Worm (Caenorhabditis elegans) whole organism, L3 larva: ENCODE results near the gene F26A1.3.

ENCODE experiments used
- ama-1 ChIP-seq: fragments of 150-350 bp; optimal IDR thresholded peaks from 2 replicates; lab custom pipeline; 2018
- ceh-16 ChIP-seq: sonication (generic microtip); optimal IDR thresholded peaks from 2 replicates; lab custom pipeline; 2017; ENCODE audit warnings: missing biosample characterization, missing genetic modification characterization
- ceh-28 ChIP-seq: fragments of 150-350 bp; optimal IDR thresholded peaks from 2 replicates; lab custom pipeline; 2014; ENCODE audit warnings: missing biosample characterization, missing genetic modification reagents, missing genetic modification characterization
- ceh-9 ChIP-seq: sonication (generic microtip); optimal IDR thresholded peaks from 2 replicates; lab custom pipeline; 2018; ENCODE audit warnings: missing biosample characterization, missing genetic modification characterization
- daf-12 ChIP-seq: fragments of 150-350 bp; optimal IDR thresholded peaks from 2 replicates; lab custom pipeline; 2014; ENCODE audit warnings: missing biosample characterization, missing genetic modification reagents, missing genetic modification characterization
- egl-27 ChIP-seq: sonication (generic microtip); optimal IDR thresholded peaks from 4 replicates; lab custom pipeline; 2017; ENCODE audit warnings: missing biosample characterization, missing genetic modification reagents, missing genetic modification characterization
- egl-5 ChIP-seq: fragments of 150-350 bp; optimal IDR thresholded peaks from 2 replicates; lab custom pipeline; 2017; ENCODE audit warnings: missing biosample characterization, missing genetic modification reagents, missing genetic modification characterization, inconsistent platforms
- elt-1 ChIP-seq: fragments of 150-350 bp; optimal IDR thresholded peaks from 2 replicates; lab custom pipeline; 2014; ENCODE audit warnings: missing biosample characterization, missing genetic modification characterization
- elt-2 ChIP-seq: sonication (generic microtip); optimal IDR thresholded peaks from 2 replicates; lab custom pipeline; 2016; ENCODE audit warnings: missing genetic modification reagents, mild to moderate bottlenecking, missing genetic modification characterization, missing compliant biosample characterization
- elt-3 ChIP-seq, 3 experiments: fragments of 150-350 bp in 1 of 3; sonication (generic microtip) in 2 of 3; optimal IDR thresholded peaks; 2 replicates in 2 of 3; 4 replicates in 1 of 3; lab custom pipeline; 2014 to 2017; ENCODE audit warnings: missing biosample characterization in 3 of 3, missing genetic modification characterization in 3 of 3
- eor-1 ChIP-seq, 2 experiments: fragments of 150-350 bp; optimal IDR thresholded peaks; 2 replicates each; lab custom pipeline; 2014 to 2018; ENCODE audit warnings: missing biosample characterization in 2 of 2, missing genetic modification characterization in 2 of 2
- fkh-10 ChIP-seq: sonication (generic microtip); optimal IDR thresholded peaks from 2 replicates; lab custom pipeline; 2017; ENCODE audit warnings: missing biosample characterization, missing genetic modification reagents, missing genetic modification characterization
- fkh-2 ChIP-seq: fragments of 150-350 bp; optimal IDR thresholded peaks from 2 replicates; lab custom pipeline; 2014; ENCODE audit warnings: missing biosample characterization, missing genetic modification reagents, missing genetic modification characterization
- fos-1 ChIP-seq: fragments of 150-350 bp; optimal IDR thresholded peaks from 2 replicates; lab custom pipeline; 2014; ENCODE audit warnings: missing biosample characterization, missing genetic modification characterization
- hmg-11 ChIP-seq: sonication (generic microtip); optimal IDR thresholded peaks from 2 replicates; lab custom pipeline; 2016; ENCODE audit warnings: missing genetic modification characterization, missing compliant biosample characterization
- jun-1 ChIP-seq: fragments of 150-350 bp; optimal IDR thresholded peaks from 2 replicates; lab custom pipeline; 2014; ENCODE audit warnings: missing biosample characterization, missing genetic modification reagents, missing genetic modification characterization
- lin-15B ChIP-seq: fragments of 150-350 bp; optimal IDR thresholded peaks from 2 replicates; lab custom pipeline; 2014; ENCODE audit warnings: missing biosample characterization, missing genetic modification characterization
- lin-39 ChIP-seq: fragments of 150-350 bp; optimal IDR thresholded peaks from 2 replicates; lab custom pipeline; 2018; ENCODE audit warnings: missing biosample characterization, missing genetic modification reagents, missing genetic modification characterization
- lsy-12 ChIP-seq: sonication (generic microtip); optimal IDR thresholded peaks from 2 replicates; lab custom pipeline; 2016; ENCODE audit warnings: mild to moderate bottlenecking, missing genetic modification characterization, missing compliant biosample characterization
- mdl-1 ChIP-seq: fragments of 150-350 bp; optimal IDR thresholded peaks from 2 replicates; lab custom pipeline; 2014; ENCODE audit warnings: missing biosample characterization, missing genetic modification characterization
- mml-1 ChIP-seq: fragments of 150-350 bp; sonication (generic microtip); optimal IDR thresholded peaks from 3 replicates; lab custom pipeline; 2014; ENCODE audit warnings: missing biosample characterization, missing genetic modification characterization
- nfya-1 ChIP-seq: sonication (generic microtip); optimal IDR thresholded peaks from 2 replicates; lab custom pipeline; 2017; ENCODE audit warnings: missing genetic modification characterization, mild to moderate bottlenecking, missing compliant biosample characterization, antibody characterized with exemption, moderate library complexity; ENCODE audit not compliant: insufficient read depth
- nhr-11 ChIP-seq: fragments of 150-350 bp; optimal IDR thresholded peaks from 2 replicates; lab custom pipeline; 2014; ENCODE audit warnings: missing biosample characterization, missing genetic modification characterization
- nhr-23 ChIP-seq: fragments of 150-350 bp; optimal IDR thresholded peaks from 2 replicates; lab custom pipeline; 2014; ENCODE audit warnings: missing biosample characterization, missing genetic modification reagents, missing genetic modification characterization
- nhr-25 ChIP-seq: sonication (generic microtip); optimal IDR thresholded peaks from 2 replicates; lab custom pipeline; 2017; ENCODE audit warnings: missing biosample characterization, missing genetic modification characterization
- nhr-28 ChIP-seq: fragments of 150-350 bp; optimal IDR thresholded peaks from 2 replicates; lab custom pipeline; 2014; ENCODE audit warnings: missing biosample characterization, missing genetic modification characterization
- nhr-43 ChIP-seq: sonication (generic microtip); optimal IDR thresholded peaks from 2 replicates; lab custom pipeline; 2016; ENCODE audit warnings: mild to moderate bottlenecking, missing genetic modification characterization, missing compliant biosample characterization; ENCODE audit not compliant: poor library complexity, severe bottlenecking
- nhr-77 ChIP-seq: fragments of 150-350 bp; optimal IDR thresholded peaks from 2 replicates; lab custom pipeline; 2014; ENCODE audit warnings: missing biosample characterization, missing genetic modification characterization
- pha-4 ChIP-seq: fragments of 150-350 bp; optimal IDR thresholded peaks from 2 replicates; lab custom pipeline; 2014; ENCODE audit warnings: missing biosample characterization, missing genetic modification reagents, missing genetic modification characterization
- unc-39 ChIP-seq: sonication (generic microtip); optimal IDR thresholded peaks from 4 replicates; lab custom pipeline; 2017; ENCODE audit warnings: missing biosample characterization, missing genetic modification characterization
- unc-62 ChIP-seq: fragments of 150-350 bp; sonication (generic microtip); optimal IDR thresholded peaks from 4 replicates; lab custom pipeline; 2014; ENCODE audit warnings: missing biosample characterization, missing genetic modification reagents, missing genetic modification characterization
- ztf-11 ChIP-seq: fragments of 150-350 bp; optimal IDR thresholded peaks from 2 replicates; lab custom pipeline; 2014; ENCODE audit warnings: missing biosample characterization, missing genetic modification characterization
- ztf-4 ChIP-seq: fragments of 150-350 bp; optimal IDR thresholded peaks from 2 replicates; lab custom pipeline; 2014; ENCODE audit warnings: missing biosample characterization, missing genetic modification characterization

Gene F26A1.3

ce11 chrIII:4796536-4796935 lies 30.2 kb upstream of the F26A1.3 start, which contains the start of gene tag-325:
tag-325 (plus strand) TSS chrIII:4796836.
- TF ChIP-seq elt-2 (tag; lab: Kevin White, UChicago) = peak; percentile 21
- TF ChIP-seq fkh-10 (GFP tag; lab: Kevin White, UChicago) = no peak

DNA sequence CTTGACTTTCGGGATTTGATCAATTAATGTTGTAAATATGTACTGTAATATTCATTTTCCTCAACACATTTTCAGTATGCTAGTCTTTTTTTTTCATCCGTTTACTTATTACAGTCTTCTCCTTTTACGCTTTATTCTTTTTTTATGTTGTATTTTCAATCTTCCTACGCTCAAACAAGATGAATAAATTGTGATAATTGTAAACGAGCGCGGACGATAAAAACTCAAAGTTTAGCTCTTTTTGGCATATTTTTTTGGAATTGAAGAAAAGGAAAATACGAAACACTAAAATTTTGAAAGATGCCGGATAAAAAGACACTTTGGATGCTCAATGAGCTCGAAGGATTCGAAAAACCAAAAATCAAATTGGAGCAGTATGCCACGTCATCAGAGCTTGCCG lies 24.0 kb upstream of the F26A1.3 start, which contains the start of gene metl-5:
Gene metl-5, plus strand, starts transcription at position 301 of the 400 bp plus-strand sequence.
- no peak for TF ChIP-seq fkh-2 (tag; lab: Kevin White, UChicago)
- TF ChIP-seq nhr-43 = no peak
- no peak for TF ChIP-seq nhr-25
- no peak for TF ChIP-seq eor-1 (tag; optimal IDR thresholded peaks at IDR 0.05; lab: Kevin White, UChicago)
- no peak for TF ChIP-seq ztf-11 (tag; lab: Kevin White, UChicago)
- no peak for TF ChIP-seq fos-1 (tag; lab: Kevin White, UChicago)
- no peak for TF ChIP-seq ceh-16 (tag; lab: Kevin White, UChicago)
- TF ChIP-seq nhr-77 = no peak
- TF ChIP-seq ztf-4 (tag; lab: Kevin White, UChicago) = no peak
- no peak for TF ChIP-seq nhr-28 (tag; lab: Kevin White, UChicago)
- TF ChIP-seq lin-39 (tag; lab: Kevin White, UChicago) = no peak
- no peak for TF ChIP-seq mdl-1
- no peak for TF ChIP-seq elt-3 (tag; optimal IDR thresholded peaks at IDR 0.05; lab: Kevin White, UChicago)
- no peak for TF ChIP-seq unc-39 (tag; lab: Kevin White, UChicago)
- no peak for TF ChIP-seq egl-27 (tag; lab: Kevin White, UChicago)
- TF ChIP-seq lin-15B (tag; lab: Kevin White, UChicago) = no peak
- no peak for TF ChIP-seq nhr-23 (tag; lab: Kevin White, UChicago)
- no peak for TF ChIP-seq pha-4
- no peak for TF ChIP-seq nhr-11 (tag; lab: Kevin White, UChicago)
- TF ChIP-seq hmg-11 (tag; lab: Kevin White, UChicago) = no peak

DNA sequence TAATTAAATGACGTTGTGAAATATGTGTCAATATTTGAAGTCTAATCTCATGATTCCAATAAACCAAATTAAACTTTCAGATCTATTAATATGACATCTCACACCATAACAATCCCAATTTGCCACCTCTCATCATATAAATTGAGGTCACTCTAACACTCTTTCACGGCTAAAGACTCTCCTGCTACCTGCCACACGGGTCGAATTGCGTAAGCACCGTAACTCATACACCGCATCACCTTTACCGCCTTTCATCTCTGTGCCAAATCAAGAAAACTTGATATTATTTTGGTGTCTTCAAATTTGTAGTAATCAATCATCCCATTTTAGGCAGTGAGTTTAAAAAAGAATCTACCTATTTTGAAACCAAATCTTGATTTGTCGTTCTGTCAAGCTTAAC lies 20.4 kb upstream of the F26A1.3 start:
- no peak for TF ChIP-seq lsy-12
- TF ChIP-seq egl-5 (tag; lab: Kevin White, UChicago) = no peak
- no peak for TF ChIP-seq jun-1
- TF ChIP-seq ceh-9 (tag; lab: Kevin White, UChicago) = no peak
- TF ChIP-seq pha-4 = no peak
- no peak for TF ChIP-seq nhr-28 (tag; lab: Kevin White, UChicago)
- no peak for TF ChIP-seq elt-2 (tag; lab: Kevin White, UChicago)
- no peak for TF ChIP-seq egl-27 (tag; lab: Kevin White, UChicago)
- TF ChIP-seq ceh-28 (tag; lab: Kevin White, UChicago) = no peak

DNA sequence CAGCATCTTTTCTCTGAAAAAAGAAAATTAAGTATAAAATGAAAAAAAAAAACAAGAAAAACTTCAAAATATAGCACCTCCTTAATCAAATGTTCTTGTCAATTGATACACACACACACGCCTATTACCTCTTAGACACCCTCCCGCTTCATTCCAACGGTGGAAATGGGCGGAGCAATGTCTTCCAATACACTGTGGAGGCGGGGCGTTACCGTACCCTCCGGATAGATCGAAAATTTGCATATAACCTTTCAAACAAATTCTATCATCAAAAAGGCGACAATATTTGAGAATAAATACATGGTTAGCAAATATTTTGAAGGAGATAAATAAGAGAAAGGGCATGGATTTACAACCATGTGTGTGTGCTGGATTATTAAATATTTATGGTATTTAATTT lies 18.6 kb upstream of the F26A1.3 start:
- peak; percentile 98 for TF ChIP-seq nfya-1 (tag; lab: Kevin White, UChicago)
- TF ChIP-seq nhr-25 = no peak

ce11 chrIII:4809526-4810153 lies 17.1 kb upstream of the F26A1.3 start, which contains the start of gene pal-1:
pal-1 (minus strand) TSS chrIII:4809576.
- no peak for TF ChIP-seq nhr-11 (tag; lab: Kevin White, UChicago)
- no peak for TF ChIP-seq mml-1 (tag; lab: Kevin White, UChicago)
- no peak for TF ChIP-seq elt-1
- TF ChIP-seq ztf-11 (tag; lab: Kevin White, UChicago) = no peak
- no peak for TF ChIP-seq pha-4
- TF ChIP-seq elt-3 (tag; optimal IDR thresholded peaks at IDR 0.05; lab: Kevin White, UChicago) = no peak
- TF ChIP-seq ama-1 (lab: Kevin White, UChicago) = no peak
- no peak for TF ChIP-seq lsy-12
- no peak for TF ChIP-seq unc-62 (GFP tag; lab: Kevin White, UChicago)
- TF ChIP-seq daf-12 (tag; lab: Kevin White, UChicago) = no peak
- no peak for TF ChIP-seq ceh-16 (tag; lab: Kevin White, UChicago)
- no peak for TF ChIP-seq lin-15B (tag; lab: Kevin White, UChicago)
- no peak for TF ChIP-seq hmg-11 (tag; lab: Kevin White, UChicago)
- TF ChIP-seq nfya-1 (tag; lab: Kevin White, UChicago) = no peak
- no peak for TF ChIP-seq fkh-2 (tag; lab: Kevin White, UChicago)
- no peak for TF ChIP-seq egl-5 (tag; lab: Kevin White, UChicago)
